Worm (Caenorhabditis elegans) whole organism, L1 larva: ENCODE results near the gene ocr-1.

Source experiments
- C04F5.9 ChIP-seq: sonication (generic microtip); optimal IDR thresholded peaks from 2 replicates; lab custom pipeline; 2016; ENCODE audit warnings: missing genetic modification characterization, missing compliant biosample characterization
- Y116A8C.19 ChIP-seq: sonication (generic microtip); optimal IDR thresholded peaks from 2 replicates; lab custom pipeline; 2016; ENCODE audit warnings: missing compliant biosample characterization, missing genetic modification characterization, borderline replicate concordance
- aly-2 ChIP-seq: fragments of 150-350 bp; optimal IDR thresholded peaks from 2 replicates; lab custom pipeline; 2014; ENCODE audit warnings: missing biosample characterization, missing genetic modification characterization
- ama-1 ChIP-seq: fragments of 150-350 bp; optimal IDR thresholded peaks from 2 replicates; lab custom pipeline; 2014
- ceh-8 ChIP-seq: fragments of 200-800 bp; sonication (Bioruptor generic); optimal IDR thresholded peaks from 2 replicates; lab custom pipeline; 2018; ENCODE audit warnings: mild to moderate bottlenecking, missing genetic modification characterization, moderate library complexity, missing compliant biosample characterization
- ceh-82 ChIP-seq, 3 experiments: fragments of 150-350 bp in 1 of 3; sonication (generic microtip) in 2 of 3; optimal IDR thresholded peaks; 2 replicates each; lab custom pipeline; 2014 to 2017; ENCODE audit warnings: missing biosample characterization in 3 of 3, missing genetic modification characterization in 3 of 3
- ceh-88 ChIP-seq: fragments of 200-800 bp; sonication (Bioruptor generic); IDR thresholded peaks from 2 replicates; pipeline ENCODE4 v1.3.6; 2022; ENCODE audit warnings: missing genetic modification characterization, missing compliant biosample characterization
- ceh-90 ChIP-seq: sonication (generic microtip); optimal IDR thresholded peaks from 2 replicates; lab custom pipeline; 2016; ENCODE audit warnings: missing genetic modification characterization, missing compliant biosample characterization
- ces-1 ChIP-seq: fragments of 150-350 bp; optimal IDR thresholded peaks from 2 replicates; lab custom pipeline; 2014; ENCODE audit warnings: missing biosample characterization, missing genetic modification reagents, missing genetic modification characterization
- dsc-1 ChIP-seq: sonication (generic microtip); optimal IDR thresholded peaks from 2 replicates; lab custom pipeline; 2016; ENCODE audit warnings: mild to moderate bottlenecking, missing genetic modification characterization, missing compliant biosample characterization
- efl-1 ChIP-seq, 4 experiments: fragments of 150-350 bp; optimal IDR thresholded peaks in 3 of 4; peaks in 1 of 4; 1 replicate in 1 of 4; 2 replicates in 3 of 4; lab custom pipeline; 2014; ENCODE audit warnings: missing biosample characterization in 2 of 4, missing genetic modification characterization in 2 of 4, missing genetic modification reagents in 2 of 4
- efl-3 ChIP-seq: fragments of 200-800 bp; sonication (Bioruptor generic); optimal IDR thresholded peaks from 2 replicates; lab custom pipeline; 2018; ENCODE audit warnings: mild to moderate bottlenecking, missing genetic modification characterization, missing compliant biosample characterization
- egl-13 ChIP-seq: sonication (generic microtip); optimal IDR thresholded peaks from 2 replicates; lab custom pipeline; 2016; ENCODE audit warnings: missing genotype, missing genetic modification reagents, missing genetic modification characterization, missing compliant biosample characterization
- egl-27 ChIP-seq, 2 experiments: fragments of 150-350 bp in 1 of 2; sonication (generic microtip); optimal IDR thresholded peaks; 3 replicates each; lab custom pipeline; 2017 to 2018; ENCODE audit warnings: missing biosample characterization in 2 of 2, missing genetic modification characterization in 2 of 2, missing genetic modification reagents in 2 of 2
- elt-2 ChIP-seq: sonication (generic microtip); optimal IDR thresholded peaks from 2 replicates; lab custom pipeline; 2016; ENCODE audit warnings: missing genetic modification characterization, mild to moderate bottlenecking, inconsistent platforms, missing compliant biosample characterization, missing genetic modification reagents
- elt-3 ChIP-seq, 6 experiments: fragments of 150-350 bp in 1 of 6; sonication (generic microtip); optimal IDR thresholded peaks; 2 replicates each; lab custom pipeline; 2017 to 2018; ENCODE audit warnings: missing biosample characterization in 6 of 6, missing genetic modification characterization in 6 of 6, inconsistent platforms in 1 of 6
- fkh-8 ChIP-seq: sonication (generic microtip); optimal IDR thresholded peaks from 2 replicates; lab custom pipeline; 2016; ENCODE audit warnings: mild to moderate bottlenecking, missing genetic modification characterization, missing compliant biosample characterization
- fos-1 ChIP-seq: fragments of 150-350 bp; optimal IDR thresholded peaks from 2 replicates; lab custom pipeline; 2014; ENCODE audit warnings: missing biosample characterization, missing genetic modification characterization
- hlh-17 ChIP-seq: fragments of 200-800 bp; sonication (Bioruptor generic); optimal IDR thresholded peaks from 2 replicates; lab custom pipeline; 2018; ENCODE audit warnings: missing genetic modification characterization, mild to moderate bottlenecking, missing compliant biosample characterization, moderate library complexity, borderline replicate concordance
- isw-1 ChIP-seq: fragments of 200-800 bp; sonication (Bioruptor generic); IDR thresholded peaks from 2 replicates; pipeline ENCODE4 v1.3.6; 2022; ENCODE audit warnings: missing genetic modification characterization, missing compliant biosample characterization
- lin-13 ChIP-seq: fragments of 150-350 bp; optimal IDR thresholded peaks from 2 replicates; lab custom pipeline; 2014; ENCODE audit warnings: missing biosample characterization, missing genetic modification reagents, missing genetic modification characterization
- lin-14 ChIP-seq: fragments of 200-800 bp; sonication (Bioruptor generic); optimal IDR thresholded peaks from 2 replicates; lab custom pipeline; 2018; ENCODE audit warnings: mild to moderate bottlenecking, missing genetic modification characterization, moderate library complexity, missing compliant biosample characterization
- lin-15B ChIP-seq: fragments of 150-350 bp; sonication (generic microtip); optimal IDR thresholded peaks from 3 replicates; lab custom pipeline; 2014; ENCODE audit warnings: missing biosample characterization, missing genetic modification characterization
- lin-39 ChIP-seq: fragments of 150-350 bp; optimal IDR thresholded peaks from 2 replicates; lab custom pipeline; 2014; ENCODE audit warnings: missing biosample characterization, missing genetic modification reagents, missing genetic modification characterization
- lir-3 ChIP-seq: sonication (generic microtip); optimal IDR thresholded peaks from 2 replicates; lab custom pipeline; 2016; ENCODE audit warnings: mild to moderate bottlenecking, missing genetic modification characterization, moderate library complexity, missing compliant biosample characterization; ENCODE audit not compliant: poor library complexity
- mab-9 ChIP-seq: fragments of 200-800 bp; sonication (Bioruptor generic); IDR thresholded peaks from 2 replicates; pipeline ENCODE4 v1.3.6; 2022; ENCODE audit warnings: missing genetic modification reagents, missing genetic modification characterization, missing compliant biosample characterization
- mdl-1 ChIP-seq, 2 experiments: fragments of 150-350 bp; optimal IDR thresholded peaks; 2 replicates each; lab custom pipeline; 2014 to 2017; ENCODE audit warnings: missing biosample characterization in 2 of 2, missing genetic modification characterization in 2 of 2, inconsistent platforms in 1 of 2
- mef-2 ChIP-seq: fragments of 150-350 bp; optimal IDR thresholded peaks from 2 replicates; lab custom pipeline; 2014; ENCODE audit warnings: missing biosample characterization, missing genetic modification characterization
- nhr-28 ChIP-seq: fragments of 150-350 bp; optimal IDR thresholded peaks from 2 replicates; lab custom pipeline; 2014; ENCODE audit warnings: missing biosample characterization, missing genetic modification characterization
- nhr-47 ChIP-seq: sonication (generic microtip); optimal IDR thresholded peaks from 2 replicates; lab custom pipeline; 2016; ENCODE audit warnings: mild to moderate bottlenecking, missing genetic modification characterization, moderate library complexity, missing compliant biosample characterization
- nhr-76 ChIP-seq: sonication (generic microtip); optimal IDR thresholded peaks from 2 replicates; lab custom pipeline; 2017; ENCODE audit warnings: missing biosample characterization, missing genetic modification characterization
- nhr-84 ChIP-seq: sonication (generic microtip); optimal IDR thresholded peaks from 2 replicates; lab custom pipeline; 2017; ENCODE audit warnings: missing biosample characterization, missing genetic modification characterization
- nhr-85 ChIP-seq: sonication (generic microtip); peaks from one replicate; lab custom pipeline; 2016; ENCODE audit warnings: missing genetic modification characterization, inconsistent platforms, missing compliant biosample characterization
- nhr-90 ChIP-seq: sonication (generic microtip); optimal IDR thresholded peaks from 2 replicates; lab custom pipeline; 2016; ENCODE audit warnings: mild to moderate bottlenecking, missing genetic modification characterization, missing compliant biosample characterization; ENCODE audit not compliant: poor library complexity
- pag-3 ChIP-seq: sonication (generic microtip); optimal IDR thresholded peaks from 2 replicates; lab custom pipeline; 2017; ENCODE audit warnings: missing genetic modification characterization, mild to moderate bottlenecking, missing compliant biosample characterization, antibody characterized with exemption, borderline replicate concordance; ENCODE audit not compliant: insufficient read depth
- pax-3 ChIP-seq: fragments of 200-800 bp; sonication (Bioruptor generic); optimal IDR thresholded peaks from 2 replicates; lab custom pipeline; 2018; ENCODE audit warnings: mild to moderate bottlenecking, missing genetic modification characterization, moderate library complexity, missing compliant biosample characterization
- pqm-1 ChIP-seq: sonication (generic microtip); optimal IDR thresholded peaks from 3 replicates; lab custom pipeline; 2017; ENCODE audit warnings: missing biosample characterization, missing genetic modification characterization
- snpc-4 ChIP-seq: fragments of 150-350 bp; optimal IDR thresholded peaks from 2 replicates; lab custom pipeline; 2014; ENCODE audit warnings: missing biosample characterization, missing genetic modification characterization
- snu-23 ChIP-seq: sonication (generic microtip); optimal IDR thresholded peaks from 2 replicates; lab custom pipeline; 2016; ENCODE audit warnings: missing genetic modification characterization, missing compliant biosample characterization
- sox-4 ChIP-seq: sonication (generic microtip); optimal IDR thresholded peaks from 2 replicates; lab custom pipeline; 2016; ENCODE audit warnings: missing genetic modification characterization, missing compliant biosample characterization
- sptf-1 ChIP-seq: fragments of 150-350 bp; optimal IDR thresholded peaks from 2 replicates; lab custom pipeline; 2014; ENCODE audit warnings: missing biosample characterization, missing genetic modification characterization
- sup-37 ChIP-seq: fragments of 200-800 bp; sonication (Bioruptor generic); optimal IDR thresholded peaks from 2 replicates; lab custom pipeline; 2018; ENCODE audit warnings: mild to moderate bottlenecking, missing genetic modification characterization, missing compliant biosample characterization
- tlp-1 ChIP-seq: fragments of 150-350 bp; optimal IDR thresholded peaks from 2 replicates; lab custom pipeline; 2014; ENCODE audit warnings: missing biosample characterization, missing genetic modification characterization
- unc-62 ChIP-seq: fragments of 150-350 bp; optimal IDR thresholded peaks from 2 replicates; lab custom pipeline; 2014; ENCODE audit warnings: missing biosample characterization, missing genetic modification reagents, missing genetic modification characterization
- vab-15 ChIP-seq: sonication (generic microtip); optimal IDR thresholded peaks from 2 replicates; lab custom pipeline; 2017; ENCODE audit warnings: missing genotype, mild to moderate bottlenecking, missing genetic modification characterization, missing compliant biosample characterization
- xbp-1 ChIP-seq: sonication (generic microtip); optimal IDR thresholded peaks from 2 replicates; lab custom pipeline; 2016; ENCODE audit warnings: missing genetic modification characterization, missing compliant biosample characterization
- zag-1 ChIP-seq: fragments of 150-350 bp; optimal IDR thresholded peaks from 2 replicates; lab custom pipeline; 2014; ENCODE audit warnings: missing biosample characterization, missing genetic modification characterization
- ztf-11 ChIP-seq, 2 experiments: sonication (generic microtip); optimal IDR thresholded peaks; 2 replicates each; lab custom pipeline; 2016 to 2017; ENCODE audit warnings: missing genetic modification characterization in 2 of 2, missing biosample characterization in 1 of 2, missing compliant biosample characterization in 1 of 2
- ztf-4 ChIP-seq: fragments of 150-350 bp; optimal IDR thresholded peaks from 2 replicates; lab custom pipeline; 2014; ENCODE audit warnings: missing biosample characterization, missing genetic modification characterization

ocr-1 gene

ce11 chrV:10715158-10716152 is 48.7 kb upstream of the ocr-1 start (continued):
- TF ChIP-seq lin-14 (GFP tag; lab: Kevin White, UChicago) = peak; percentile 100
- peak; percentile 82 for TF ChIP-seq mef-2 (tag; lab: Kevin White, UChicago)
- no peak for TF ChIP-seq nhr-76 (tag; lab: Kevin White, UChicago)
- TF ChIP-seq sup-37 (GFP tag; lab: Kevin White, UChicago) = peak; percentile 82
- peak; percentile 88 for TF ChIP-seq snu-23 (GFP tag; lab: Kevin White, UChicago)
- TF ChIP-seq nhr-28 (tag; lab: Kevin White, UChicago) = no peak
- no peak for TF ChIP-seq nhr-84
- TF ChIP-seq mab-9 = peak; percentile 89
- TF ChIP-seq elt-3 (tag; optimal IDR thresholded peaks at IDR 0.05; lab: Kevin White, UChicago) = peak in 1 of 6 experiments; percentile 80
- TF ChIP-seq pax-3 = peak; percentile 95
- peak; percentile 2 for TF ChIP-seq lin-15B (tag; lab: Kevin White, UChicago)
- peak; percentile 97 for TF ChIP-seq xbp-1 (tag; lab: Kevin White, UChicago)
- peak in 1 of 2 experiments; percentile 83 for TF ChIP-seq ztf-11 (tag; optimal IDR thresholded peaks at IDR 0.05; lab: Kevin White, UChicago)
- peak; percentile 97 for TF ChIP-seq vab-15 (tag; lab: Kevin White, UChicago)
- peak; percentile 56 for TF ChIP-seq ceh-90 (tag; lab: Kevin White, UChicago)
- peak; percentile 94 for TF ChIP-seq nhr-47 (tag; lab: Kevin White, UChicago)
- TF ChIP-seq lin-13 = peak; percentile 92
- TF ChIP-seq Y116A8C.19 (tag; lab: Kevin White, UChicago) = no peak
- no peak for TF ChIP-seq sptf-1 (tag; lab: Kevin White, UChicago)
- TF ChIP-seq efl-3 = peak; percentile 1
- TF ChIP-seq egl-27 (tag; optimal IDR thresholded peaks at IDR 0.05; lab: Kevin White, UChicago) = peak; percentile 60 to 78
- peak; percentile 84 for TF ChIP-seq lin-39 (tag; lab: Kevin White, UChicago)
- peak; percentile 94 for TF ChIP-seq snpc-4 (tag; lab: Kevin White, UChicago)
- peak; percentile 30 for TF ChIP-seq unc-62 (GFP tag; lab: Kevin White, UChicago)
- TF ChIP-seq ztf-4 = peak; percentile 91
- no peak for TF ChIP-seq tlp-1 (tag; lab: Kevin White, UChicago)
- no peak for TF ChIP-seq aly-2
- TF ChIP-seq dsc-1 (tag; lab: Kevin White, UChicago) = peak; percentile 96
- no peak for TF ChIP-seq zag-1 (tag; lab: Kevin White, UChicago)
- TF ChIP-seq nhr-85 (tag; lab: Kevin White, UChicago) = peak; percentile 99
- peak; percentile 88 to 98 for TF ChIP-seq mdl-1 (tag; optimal IDR thresholded peaks at IDR 0.05; lab: Kevin White, UChicago)
- peak; percentile 99 for TF ChIP-seq fkh-8
- TF ChIP-seq ces-1 (GFP tag; lab: Kevin White, UChicago) = no peak
- TF ChIP-seq pqm-1 (tag; lab: Kevin White, UChicago) = no peak
- TF ChIP-seq efl-1 (optimal IDR thresholded peaks at IDR 0.05; lab: Kevin White, UChicago) = peak; percentile 70 to 72
- TF ChIP-seq efl-1 (GFP tag; optimal IDR thresholded peaks at IDR 0.05 in 1 of 2; lab: Kevin White, UChicago) = peak; percentile 34 to 93
- no peak for TF ChIP-seq hlh-17 (GFP tag; lab: Kevin White, UChicago)
- peak; percentile 94 for TF ChIP-seq egl-13 (tag; lab: Kevin White, UChicago)
- TF ChIP-seq isw-1 = peak; percentile 83
- TF ChIP-seq ceh-8 = peak; percentile 93
- peak; percentile 88 for TF ChIP-seq pag-3 (tag; lab: Kevin White, UChicago)
- peak; percentile 55 for TF ChIP-seq ama-1 (lab: Kevin White, UChicago)
- TF ChIP-seq ceh-88 = peak; percentile 92
- TF ChIP-seq ceh-82 (tag; optimal IDR thresholded peaks at IDR 0.05; lab: Kevin White, UChicago) = peak; percentile 86 to 92 (median 87)
- peak; percentile 80 for TF ChIP-seq nhr-90 (tag; lab: Kevin White, UChicago)
- peak; percentile 81 for TF ChIP-seq sox-4
- TF ChIP-seq C04F5.9 (tag; lab: Kevin White, UChicago) = no peak
- peak; percentile 44 for TF ChIP-seq fos-1 (tag; lab: Kevin White, UChicago)
- TF ChIP-seq lir-3 = peak; percentile 58
- peak; percentile 29 for TF ChIP-seq elt-2 (tag; lab: Kevin White, UChicago)
